Fruit fly (Drosophila melanogaster): ENCODE results near the gene CG11760.

The CG11760 gene

DNA sequence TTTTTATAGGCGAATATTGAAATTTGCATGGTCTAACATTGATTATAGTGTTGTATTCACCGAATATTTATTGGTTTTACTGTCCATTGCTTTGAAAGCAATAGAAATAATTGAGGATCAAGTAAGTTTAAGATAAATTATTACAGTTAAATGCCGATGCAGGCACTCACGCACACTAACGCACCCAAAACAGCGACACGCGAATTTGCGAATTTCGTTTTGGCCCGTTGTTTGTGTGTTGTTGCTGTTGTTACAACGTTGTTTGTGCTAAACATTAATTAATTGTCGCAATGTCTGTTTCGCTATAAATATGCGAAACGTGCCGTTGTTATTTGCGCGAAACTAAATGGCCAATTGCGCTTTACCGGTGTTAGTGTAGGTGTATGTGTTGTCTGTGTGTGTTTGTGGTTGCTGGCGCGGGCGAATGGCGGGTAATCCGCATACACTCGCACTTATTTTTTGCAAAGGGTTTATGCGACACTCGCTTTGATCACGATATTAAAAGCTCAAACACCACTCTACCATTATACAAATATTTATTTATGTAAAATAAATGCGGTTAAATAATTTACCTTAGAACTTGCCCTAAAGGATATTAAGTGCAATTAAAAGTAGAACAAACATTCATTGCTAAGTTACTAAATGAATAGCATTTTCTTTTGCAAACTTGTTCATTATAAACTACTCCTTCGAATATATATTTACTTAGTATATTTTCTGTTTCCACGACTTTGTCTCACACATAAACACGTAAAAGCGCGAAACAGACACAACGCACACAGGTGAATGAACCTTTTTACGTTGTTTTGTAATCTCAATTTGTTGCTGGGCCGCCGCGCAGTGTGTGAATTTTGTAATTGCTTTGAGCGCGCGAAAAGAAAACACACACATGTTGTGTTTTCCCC is 29.1 kb downstream of the CG11760 start (continued):
- no peak for TF ChIP-seq Hmx (GFP tag; optimal IDR thresholded peaks at IDR 0.05)
- TF ChIP-seq her (GFP tag; optimal IDR thresholded peaks at IDR 0.05): no peak
- TF ChIP-seq mld (GFP tag; IDR thresholded peaks at IDR 0.05; ENCODE audit: partially characterized antibody): 0 out of 3 replicates have a peak, but pooled peaks have one; percentile 1
- TF ChIP-seq HHEX (GFP tag; optimal IDR thresholded peaks at IDR 0.05): peak; percentile 1
- TF ChIP-seq CG18599 (GFP tag; optimal IDR thresholded peaks at IDR 0.05): peak; percentile 53
- no peak for TF ChIP-seq Doc3 (GFP tag; IDR thresholded peaks at IDR 0.05; ENCODE audit: partially characterized antibody)
- TF ChIP-seq CG15269 (tag; optimal IDR thresholded peaks at IDR 0.05): no peak
- no peak for TF ChIP-seq CG43689 (GFP tag; IDR thresholded peaks at IDR 0.05)
- no peak for TF ChIP-seq CG2678 (tag; optimal IDR thresholded peaks at IDR 0.05)
- TF ChIP-seq CG1603 (tag; optimal IDR thresholded peaks at IDR 0.05): no peak
- TF ChIP-seq Fer1 (GFP tag; optimal IDR thresholded peaks at IDR 0.05): no peak
- TF ChIP-seq CG31365 (tag; optimal IDR thresholded peaks at IDR 0.05): no peak
- no peak for TF ChIP-seq CG10654 (GFP tag; optimal IDR thresholded peaks at IDR 0.05)
- TF ChIP-seq danr (GFP tag; IDR thresholded peaks at IDR 0.05): no peak
- 0 out of 3 replicates have a peak, but pooled peaks have one; percentile 2 for TF ChIP-seq CG14860 (GFP tag; IDR thresholded peaks at IDR 0.05; ENCODE audit: partially characterized antibody)
- no peak for TF ChIP-seq CG2116 (GFP tag; optimal IDR thresholded peaks at IDR 0.05)
- TF ChIP-seq CG7556 (GFP tag; optimal IDR thresholded peaks at IDR 0.05): peak; percentile 10
- no peak for TF ChIP-seq az2 (GFP tag; optimal IDR thresholded peaks at IDR 0.05)
- no peak for TF ChIP-seq jumu (GFP tag; optimal IDR thresholded peaks at IDR 0.05)
- TF ChIP-seq CG7839 (tag; optimal IDR thresholded peaks at IDR 0.05): no peak
- TF ChIP-seq twi (tag; optimal IDR thresholded peaks at IDR 0.05): no peak
- TF ChIP-seq ro (GFP tag; IDR thresholded peaks at IDR 0.05): no peak
- no peak for TF ChIP-seq gem (tag; optimal IDR thresholded peaks at IDR 0.05)
- no peak for TF ChIP-seq CG14441 (GFP tag; IDR thresholded peaks at IDR 0.05)
- TF ChIP-seq CG11085 (GFP tag; IDR thresholded peaks at IDR 0.05): no peak
- no peak for TF ChIP-seq CG13624 (GFP tag; optimal IDR thresholded peaks at IDR 0.05)
- TF ChIP-seq Blimp-1 (GFP tag; optimal IDR thresholded peaks at IDR 0.05): no peak
- no peak for TF ChIP-seq Jarid2 (GFP tag; optimal IDR thresholded peaks at IDR 0.05)
- no peak for TF ChIP-seq psq (GFP tag; optimal IDR thresholded peaks at IDR 0.05)
- no peak for TF ChIP-seq Dek (tag; optimal IDR thresholded peaks at IDR 0.05)
- no peak for TF ChIP-seq dmrt11E (tag; optimal IDR thresholded peaks at IDR 0.05)
- TF ChIP-seq lola (GFP tag; optimal IDR thresholded peaks at IDR 0.05): no peak
- TF ChIP-seq Chrac-16 (GFP tag; optimal IDR thresholded peaks at IDR 0.05): no peak
- no peak for TF ChIP-seq NC2β (GFP tag; optimal IDR thresholded peaks at IDR 0.05)
- TF ChIP-seq CG15696 (tag; optimal IDR thresholded peaks at IDR 0.05): no peak
- peak; percentile 69 for TF ChIP-seq corto (GFP tag; optimal IDR thresholded peaks at IDR 0.05)
- no peak for TF ChIP-seq CG4360 (GFP tag; IDR thresholded peaks at IDR 0.05)
- peak; percentile 38; the same call in 1 of the 2 replicates for TF ChIP-seq rib (GFP tag; IDR thresholded peaks at IDR 0.05)
- no peak for TF ChIP-seq lmd (GFP tag; IDR thresholded peaks at IDR 0.05)
- no peak for TF ChIP-seq CG15601 (tag; optimal IDR thresholded peaks at IDR 0.05)
- no peak for TF ChIP-seq CG3838 (GFP tag; optimal IDR thresholded peaks at IDR 0.05)
- no peak for TF ChIP-seq knrl (GFP tag; IDR thresholded peaks at IDR 0.05; ENCODE audit: partially characterized antibody)
- TF ChIP-seq Fer3 (tag; optimal IDR thresholded peaks at IDR 0.05): peak; percentile 21
- no peak for TF ChIP-seq B-H2 (GFP tag; optimal IDR thresholded peaks at IDR 0.05)
- no peak for TF ChIP-seq Bgb (GFP tag; IDR thresholded peaks at IDR 0.05; ENCODE audit: partially characterized antibody)
- no peak for TF ChIP-seq H2.0 (GFP tag; IDR thresholded peaks at IDR 0.05)
- TF ChIP-seq Abd-B (GFP tag; optimal IDR thresholded peaks at IDR 0.05): no peak
- 0 out of 2 replicates have a peak, but pooled peaks have one; percentile 6 for TF ChIP-seq Rfx (GFP tag; IDR thresholded peaks at IDR 0.05)
